Fruit fly (Drosophila melanogaster) whole organism, embryonic: ENCODE data around the gene Drice.

Source experiments
- Bteb2 ChIP-seq: fragments of 200-800 bp; sonication (Bioruptor generic); optimal IDR thresholded peaks from 2 replicates; lab custom pipeline; 2016; ENCODE audit warnings: missing biosample characterization, missing genetic modification characterization
- CG10543 ChIP-seq: fragments of 200-800 bp; sonication (Bioruptor generic); optimal IDR thresholded peaks from 3 replicates; lab custom pipeline; 2017; ENCODE audit warnings: missing biosample characterization, mild to moderate bottlenecking, missing genetic modification characterization, moderate library complexity
- CG15601 ChIP-seq: fragments of 200-800 bp; sonication (Bioruptor generic); optimal IDR thresholded peaks from 3 replicates; lab custom pipeline; 2019; ENCODE audit warnings: missing biosample characterization, mild to moderate bottlenecking, missing genetic modification characterization, moderate library complexity
- CG1602 ChIP-seq: fragments of 200-800 bp; sonication (Bioruptor generic); optimal IDR thresholded peaks from 3 replicates; lab custom pipeline; 2016; ENCODE audit warnings: missing biosample characterization, missing genetic modification characterization
- CG17829 ChIP-seq: fragments of 200-800 bp; optimal IDR thresholded peaks from 2 replicates; lab custom pipeline; 2019; ENCODE audit warnings: missing biosample characterization, mild to moderate bottlenecking, missing genetic modification characterization, moderate library complexity
- CG18262 ChIP-seq: fragments of 200-800 bp; optimal IDR thresholded peaks from 3 replicates; lab custom pipeline; 2019; ENCODE audit warnings: missing biosample characterization, mild to moderate bottlenecking, missing genetic modification characterization, moderate library complexity
- CG3065 ChIP-seq: fragments of 200-800 bp; sonication (Bioruptor generic); optimal IDR thresholded peaks from 2 replicates; lab custom pipeline; 2016; ENCODE audit warnings: missing biosample characterization, missing genetic modification characterization
- CG31224 ChIP-seq: fragments of 200-800 bp; sonication (Bioruptor generic); IDR thresholded peaks from 2 replicates; pipeline ENCODE4 v1.3.6; 2022; ENCODE audit warnings: missing biosample characterization, missing genetic modification characterization
- CG3281 ChIP-seq: fragments of 200-800 bp; sonication (Bioruptor generic); optimal IDR thresholded peaks from 3 replicates; lab custom pipeline; 2017; ENCODE audit warnings: missing biosample characterization, mild to moderate bottlenecking, missing genetic modification characterization
- CG5180 ChIP-seq: fragments of 200-800 bp; sonication (Bioruptor generic); optimal IDR thresholded peaks from 3 replicates; lab custom pipeline; 2017; ENCODE audit warnings: missing biosample characterization, missing genetic modification characterization, mild to moderate bottlenecking, moderate library complexity, missing genetic modification reagents
- CG7745 ChIP-seq: fragments of 200-800 bp; sonication (Bioruptor generic); optimal IDR thresholded peaks from 2 replicates; lab custom pipeline; 2018; ENCODE audit warnings: missing biosample characterization, mild to moderate bottlenecking, missing genetic modification characterization, moderate library complexity
- CG7963 ChIP-seq: fragments of 200-800 bp; sonication (Bioruptor generic); IDR thresholded peaks from 3 replicates; pipeline ENCODE4 v1.3.6; 2022; ENCODE audit warnings: missing biosample characterization, missing genetic modification characterization; ENCODE audit not compliant: partially characterized antibody
- CG8388 ChIP-seq: fragments of 200-800 bp; sonication (Bioruptor generic); optimal IDR thresholded peaks from 2 replicates; lab custom pipeline; 2019; ENCODE audit warnings: missing biosample characterization, mild to moderate bottlenecking, missing genetic modification characterization, moderate library complexity
- CG8478 ChIP-seq: fragments of >200 bp; optimal IDR thresholded peaks from 2 replicates; lab custom pipeline; 2018
- CG9932 ChIP-seq: fragments of 200-800 bp; sonication (Bioruptor generic); IDR thresholded peaks from 2 replicates; pipeline ENCODE4 v1.3.6; 2022; ENCODE audit warnings: missing biosample characterization, missing genetic modification characterization
- D19B ChIP-seq: fragments of 200-800 bp; sonication (Bioruptor generic); optimal IDR thresholded peaks from 2 replicates; lab custom pipeline; 2017; ENCODE audit warnings: missing biosample characterization, mild to moderate bottlenecking, missing genetic modification characterization
- Dfd ChIP-seq, 2 experiments: fragments of >200 bp; optimal IDR thresholded peaks; 2 replicates each; lab custom pipeline; 2017; ENCODE audit warnings: missing biosample characterization in 2 of 2, missing genetic modification characterization in 2 of 2
- Dip2 ChIP-seq: fragments of 200-800 bp; sonication (Bioruptor generic); IDR thresholded peaks from 2 replicates; pipeline ENCODE4 v1.3.6; 2022; ENCODE audit warnings: missing biosample characterization, missing genetic modification characterization
- Doc2 ChIP-seq: fragments of 200-800 bp; sonication (Bioruptor generic); IDR thresholded peaks from 2 replicates; pipeline ENCODE4 v1.3.6; 2022; ENCODE audit warnings: missing biosample characterization, missing genetic modification characterization
- HHEX ChIP-seq: fragments of 200-800 bp; sonication (Bioruptor generic); optimal IDR thresholded peaks from 3 replicates; lab custom pipeline; 2017; ENCODE audit warnings: missing biosample characterization, mild to moderate bottlenecking, missing genetic modification characterization, missing genetic modification reagents
- HLH54F ChIP-seq: fragments of 200-800 bp; sonication (Bioruptor generic); optimal IDR thresholded peaks from 3 replicates; lab custom pipeline; 2016; ENCODE audit warnings: missing biosample characterization, missing genetic modification characterization
- Hmr ChIP-seq: fragments of 200-800 bp; sonication (Bioruptor generic); optimal IDR thresholded peaks from 3 replicates; lab custom pipeline; 2017; ENCODE audit warnings: mild to moderate bottlenecking, missing biosample characterization, missing genetic modification reagents, missing genetic modification characterization
- Hr3 ChIP-seq: fragments of 200-800 bp; sonication (Bioruptor generic); optimal IDR thresholded peaks from 3 replicates; lab custom pipeline; 2016; ENCODE audit warnings: missing biosample characterization, missing genetic modification characterization
- Lpt ChIP-seq: fragments of >200 bp; optimal IDR thresholded peaks from 2 replicates; lab custom pipeline; 2018; ENCODE audit warnings: missing biosample characterization, missing genetic modification characterization
- Nf-YC ChIP-seq: fragments of 200-800 bp; optimal IDR thresholded peaks from 3 replicates; lab custom pipeline; 2019; ENCODE audit warnings: missing biosample characterization, mild to moderate bottlenecking, missing genetic modification characterization, moderate library complexity
- Poxn ChIP-seq: fragments of 200-800 bp; sonication (Bioruptor generic); IDR thresholded peaks from 2 replicates; pipeline ENCODE4 v1.3.6; 2022; ENCODE audit warnings: missing biosample characterization, missing genetic modification characterization
- Spps ChIP-seq: fragments of 200-800 bp; sonication (Bioruptor generic); optimal IDR thresholded peaks from 2 replicates; lab custom pipeline; 2018; ENCODE audit warnings: missing biosample characterization, mild to moderate bottlenecking, missing genetic modification characterization
- Usf ChIP-seq: fragments of 200-800 bp; sonication (Bioruptor generic); optimal IDR thresholded peaks from 2 replicates; lab custom pipeline; 2017; ENCODE audit warnings: missing genotype, missing biosample characterization, missing genetic modification characterization
- bbx ChIP-seq: fragments of 200-800 bp; sonication (Bioruptor generic); IDR thresholded peaks from 2 replicates; pipeline ENCODE4 v1.3.6; 2022; ENCODE audit warnings: missing biosample characterization, missing genetic modification characterization; ENCODE audit not compliant: partially characterized antibody
- bowl ChIP-seq: fragments of 200-800 bp; sonication (Bioruptor generic); IDR thresholded peaks from 2 replicates; pipeline ENCODE4 v1.3.6; 2022; ENCODE audit warnings: missing biosample characterization, missing genetic modification characterization
- cas ChIP-seq: fragments of 200-800 bp; sonication (Bioruptor generic); IDR thresholded peaks from 2 replicates; pipeline ENCODE4 v1.3.6; 2022; ENCODE audit warnings: missing biosample characterization, missing genetic modification characterization
- ci ChIP-seq: fragments of 200-800 bp; sonication (Bioruptor generic); IDR thresholded peaks from 3 replicates; pipeline ENCODE4 v1.3.6; 2022; ENCODE audit warnings: missing biosample characterization, missing genetic modification characterization
- corto ChIP-seq: fragments of 200-800 bp; sonication (Bioruptor generic); optimal IDR thresholded peaks from 2 replicates; lab custom pipeline; 2016; ENCODE audit warnings: missing biosample characterization, mild to moderate bottlenecking, missing genetic modification characterization, moderate library complexity
- dmrt99B ChIP-seq: fragments of 200-800 bp; sonication (Bioruptor generic); optimal IDR thresholded peaks from 2 replicates; lab custom pipeline; 2018; ENCODE audit warnings: missing biosample characterization, mild to moderate bottlenecking, missing genetic modification characterization, moderate library complexity
- dysf ChIP-seq: fragments of 200-800 bp; sonication (Bioruptor generic); IDR thresholded peaks from 3 replicates; pipeline ENCODE4 v1.3.6; 2022; ENCODE audit warnings: missing biosample characterization, missing genetic modification characterization
- emc ChIP-seq: fragments of 200-800 bp; sonication (Bioruptor generic); optimal IDR thresholded peaks from 2 replicates; lab custom pipeline; 2016; ENCODE audit warnings: missing biosample characterization, missing genetic modification characterization
- fu2 ChIP-seq: fragments of 200-800 bp; sonication (Bioruptor generic); optimal IDR thresholded peaks from 2 replicates; lab custom pipeline; 2016; ENCODE audit warnings: missing biosample characterization, missing genetic modification characterization
- gcm ChIP-seq: fragments of 200-800 bp; sonication (Bioruptor generic); optimal IDR thresholded peaks from 2 replicates; lab custom pipeline; 2019; ENCODE audit warnings: missing biosample characterization, mild to moderate bottlenecking, missing genetic modification characterization, moderate library complexity
- h ChIP-seq: fragments of >200 bp; optimal IDR thresholded peaks from 2 replicates; lab custom pipeline; 2017
- her ChIP-seq: fragments of 200-800 bp; sonication (Bioruptor generic); optimal IDR thresholded peaks from 2 replicates; lab custom pipeline; 2016; ENCODE audit warnings: missing biosample characterization, missing genetic modification characterization
- kay ChIP-seq: fragments of 200-800 bp; sonication (Bioruptor generic); optimal IDR thresholded peaks from 2 replicates; lab custom pipeline; 2016; ENCODE audit warnings: missing biosample characterization, missing genetic modification characterization
- ken ChIP-seq: fragments of 200-800 bp; sonication (Bioruptor generic); IDR thresholded peaks from 3 replicates; pipeline ENCODE4 v1.3.6; 2022; ENCODE audit warnings: missing biosample characterization, missing genetic modification characterization
- mirr ChIP-seq: fragments of 200-800 bp; sonication (Bioruptor generic); optimal IDR thresholded peaks from 3 replicates; lab custom pipeline; 2018; ENCODE audit warnings: missing biosample characterization, mild to moderate bottlenecking, missing genetic modification characterization
- pan ChIP-seq, 4 experiments: fragments of >200 bp in 3 of 4; fragments of 200-800 bp in 1 of 4; sonication (Bioruptor generic) in 1 of 4; optimal IDR thresholded peaks in 3 of 4; IDR thresholded peaks in 1 of 4; 2 replicates each; pipeline versions ENCODE4 v1.3.6 to Lab custom; 2017 to 2022; ENCODE audit warnings: missing biosample characterization in 2 of 4, missing genetic modification characterization in 2 of 4, mixed read lengths in 1 of 4
- prd ChIP-seq, 3 experiments: fragments of >200 bp in 2 of 3; fragments of 200-800 bp in 1 of 3; sonication (Bioruptor generic) in 1 of 3; optimal IDR thresholded peaks in 2 of 3; IDR thresholded peaks in 1 of 3; 2 replicates in 2 of 3; 3 replicates in 1 of 3; pipeline versions ENCODE4 v1.3.6 to Lab custom; 2017 to 2022; ENCODE audit warnings: missing biosample characterization in 1 of 3, missing genetic modification characterization in 1 of 3
- row ChIP-seq: fragments of 200-800 bp; sonication (Bioruptor generic); IDR thresholded peaks from 3 replicates; pipeline ENCODE4 v1.3.6; 2022; ENCODE audit warnings: missing biosample characterization, missing genetic modification characterization
- sens-2 ChIP-seq: fragments of 200-800 bp; sonication (Bioruptor generic); IDR thresholded peaks from 2 replicates; pipeline ENCODE4 v1.3.6; 2022; ENCODE audit warnings: missing biosample characterization, missing genetic modification characterization
- stwl ChIP-seq: fragments of 200-800 bp; sonication (Bioruptor generic); optimal IDR thresholded peaks from 3 replicates; lab custom pipeline; 2018; ENCODE audit warnings: missing biosample characterization, mild to moderate bottlenecking, missing genetic modification characterization, moderate library complexity
- toy ChIP-seq: fragments of 200-800 bp; sonication (Bioruptor generic); IDR thresholded peaks from 2 replicates; pipeline ENCODE4 v1.3.6; 2022; ENCODE audit warnings: missing biosample characterization, missing genetic modification characterization
- trh ChIP-seq: fragments of 200-800 bp; sonication (Bioruptor generic); optimal IDR thresholded peaks from 2 replicates; lab custom pipeline; 2016; ENCODE audit warnings: missing biosample characterization, missing genetic modification characterization
- vfl ChIP-seq: fragments of 200-800 bp; sonication (Bioruptor generic); optimal IDR thresholded peaks from 2 replicates; lab custom pipeline; 2016; ENCODE audit warnings: missing biosample characterization, missing genetic modification characterization

Drice gene

DNA sequence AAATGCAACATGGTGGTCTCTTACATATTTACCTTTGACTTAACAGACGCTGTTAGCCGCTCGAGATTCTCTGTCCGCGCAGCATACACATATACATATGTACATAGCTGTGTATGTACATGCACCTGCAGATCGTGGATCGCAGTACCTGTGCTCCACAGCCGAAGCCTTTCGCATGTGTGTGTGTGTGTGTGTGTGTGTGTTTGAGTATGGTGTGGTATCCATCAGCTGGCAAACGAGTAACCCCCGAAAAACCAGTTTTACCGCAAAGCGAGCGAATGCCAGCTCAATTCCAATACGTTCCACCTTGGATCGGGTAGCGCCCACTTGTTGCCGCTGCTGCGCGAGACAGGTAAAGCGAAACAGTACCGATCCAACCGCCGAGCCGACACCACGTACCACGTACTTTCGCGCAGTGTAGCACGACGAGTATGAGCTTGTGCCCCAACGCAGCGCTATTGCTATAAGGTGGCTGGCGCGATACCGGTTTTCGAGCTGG lies 41.9 kb downstream of the Drice start, which contains the start of gene Cad99C (continued):
- TF ChIP-seq CG3281 (GFP tag; lab: Kevin White, UChicago) (no peak), HHEX (GFP tag; lab: Kevin White, UChicago) (peak; percentile 31), dysf (no peak), CG17829 (tag; lab: Kevin White, UChicago) (peak; percentile 14), CG10543 (GFP tag; lab: Kevin White, UChicago) (peak; percentile 79), Nf-YC (tag; lab: Kevin White, UChicago) (no peak), CG8478 (lab: Kevin White, UChicago) (no peak), vfl (no peak), CG7963 (GFP tag; lab: Robert Waterston, UW) (0 out of 3 replicates have a peak, but pooled peaks have one; percentile 17), mirr (GFP tag; lab: Kevin White, UChicago) (no peak), CG31224 (GFP tag; lab: Robert Waterston, UW) (0 out of 2 replicates have a peak, but pooled peaks have one; percentile 15), toy (no peak), bowl (GFP tag; lab: Robert Waterston, UW) (0 out of 2 replicates have a peak, but pooled peaks have one; percentile 8), her (GFP tag; lab: Kevin White, UChicago) (no peak), bbx (GFP tag; lab: Robert Waterston, UW) (peak; percentile 57), ken (GFP tag; lab: Robert Waterston, UW) (no peak), Lpt (GFP tag; lab: Kevin White, UChicago) (no peak), ci (GFP tag; lab: Robert Waterston, UW) (peak; percentile 24; the same call in 1 of the 3 replicates), trh (GFP tag; lab: Kevin White, UChicago) (no peak), pan (optimal IDR thresholded peaks at IDR 0.05; lab: Kevin White, UChicago) (no peak), pan (GFP tag; optimal IDR thresholded peaks at IDR 0.05 in 1 of 2, IDR thresholded peaks at IDR 0.05 in 1 of 2) (peak in 1 of 2 experiments; percentile 32), CG8388 (GFP tag; lab: Kevin White, UChicago) (no peak), prd (optimal IDR thresholded peaks at IDR 0.05; lab: Kevin White, UChicago) (no peak), prd (GFP tag; IDR thresholded peaks at IDR 0.05; lab: Robert Waterston, UW) (no peak), corto (GFP tag; lab: Kevin White, UChicago) (no peak), HLH54F (no peak), CG7745 (tag; lab: Kevin White, UChicago) (no peak), fu2 (GFP tag; lab: Kevin White, UChicago) (no peak), CG5180 (peak; percentile 66), CG3065 (no peak), Hmr (GFP tag; lab: Kevin White, UChicago) (no peak), row (GFP tag; lab: Robert Waterston, UW) (0 out of 3 replicates have a peak, but pooled peaks have one; percentile 8), sens-2 (GFP tag; lab: Robert Waterston, UW) (no peak), emc (no peak), h (lab: Kevin White, UChicago) (no peak), dmrt99B (tag; lab: Kevin White, UChicago) (no peak), CG18262 (tag; lab: Kevin White, UChicago) (no peak), Dip2 (GFP tag; lab: Robert Waterston, UW) (no peak), CG15601 (tag; lab: Kevin White, UChicago) (no peak), CG1602 (no peak), Usf (GFP tag; lab: Kevin White, UChicago) (no peak), Dfd (GFP tag; optimal IDR thresholded peaks at IDR 0.05; lab: Kevin White, UChicago) (no peak), Doc2 (GFP tag; lab: Robert Waterston, UW) (no peak), stwl (tag; lab: Kevin White, UChicago) (no peak), Poxn (no peak), kay (GFP tag; lab: Kevin White, UChicago) (no peak), cas (no peak), gcm (GFP tag; lab: Kevin White, UChicago) (no peak), Hr3 (GFP tag; lab: Kevin White, UChicago) (no peak), Spps (no peak), Bteb2 (GFP tag; lab: Kevin White, UChicago) (no peak), CG9932 (GFP tag; lab: Robert Waterston, UW) (no peak), D19B (GFP tag; lab: Kevin White, UChicago) (no peak)
